Worm (Caenorhabditis elegans) whole organism, L4 larva: ENCODE measurements around the gene srw-39.

Source experiments
- nhr-28 ChIP-seq: fragments of 150-350 bp; optimal IDR thresholded peaks from 2 replicates; lab custom pipeline; 2014; ENCODE audit warnings: missing biosample characterization, missing genetic modification characterization
- unc-62 ChIP-seq, 3 experiments: fragments of 150-350 bp in 1 of 3; sonication (generic microtip); optimal IDR thresholded peaks in 2 of 3; peaks in 1 of 3; 1 replicate in 1 of 3; 2 replicates in 2 of 3; lab custom pipeline; 2014 to 2017; ENCODE audit warnings: missing biosample characterization in 3 of 3, missing genetic modification characterization in 3 of 3, missing genetic modification reagents in 3 of 3, missing genotype in 1 of 3

ce11 chrV:20123010-20123409 is 48.8 kb downstream of the srw-39 start:
- TF ChIP-seq nhr-28 (tag; lab: Kevin White, UChicago): no peak
- no peak for TF ChIP-seq unc-62 (GFP tag; optimal IDR thresholded peaks at IDR 0.05 in 1 of 2; lab: Kevin White, UChicago)
- TF ChIP-seq unc-62 (tag; optimal IDR thresholded peaks at IDR 0.05; lab: Kevin White, UChicago): no peak
